Worm (Caenorhabditis elegans): ENCODE results near the gene taap-1.
A peak's percentile ranks its signal among the peaks of the same experiment; 100 is the strongest.

Gene taap-1

ce11 chrII:8442176-8442575 lies 41.5 kb downstream of the taap-1 start (continued):
- TF ChIP-seq efl-1 (GFP tag; optimal IDR thresholded peaks at IDR 0.05) (peak; percentile 40), Y79H2A.3 (GFP tag; conservative IDR thresholded peaks at IDR 0.05) (no peak), lsl-1 (GFP tag; optimal IDR thresholded peaks at IDR 0.05) (peak; percentile 67), xnd-1 (tag; optimal IDR thresholded peaks at IDR 0.05) (peak; percentile 5), egl-18 (GFP tag; IDR thresholded peaks at IDR 0.05) (no peak), attf-6 (GFP tag; IDR thresholded peaks at IDR 0.05) (no peak), madf-6 (GFP tag; IDR thresholded peaks at IDR 0.05) (peak; percentile 70; the same call in 1 of the 2 replicates), Y53G8AR.9 (GFP tag; conservative IDR thresholded peaks at IDR 0.05) (no peak)

ce11 chrII:8441519-8441918 lies 42.2 kb downstream of the taap-1 start:
- TF ChIP-seq let-526 (GFP tag; IDR thresholded peaks at IDR 0.05) (0 out of 2 replicates have a peak, but pooled peaks have one; percentile 43), lsl-1 (GFP tag; optimal IDR thresholded peaks at IDR 0.05) (peak; percentile 44), lir-1 (GFP tag; conservative IDR thresholded peaks at IDR 0.05) (no peak), ceh-91 (GFP tag; IDR thresholded peaks at IDR 0.05) (no peak), nfyb-1 (GFP tag; IDR thresholded peaks at IDR 0.05) (peak; percentile 61), unc-62 (GFP tag; optimal IDR thresholded peaks at IDR 0.05) (no peak), T26A5.8 (tag; optimal IDR thresholded peaks at IDR 0.05) (peak; percentile 97), madf-3 (GFP tag; IDR thresholded peaks at IDR 0.05) (0 out of 2 replicates have a peak, but pooled peaks have one; percentile 74), B0261.1 (tag; optimal IDR thresholded peaks at IDR 0.05) (peak; percentile 75), aptf-2 (GFP tag; conservative IDR thresholded peaks at IDR 0.05) (no peak), D2030.7 (GFP tag; IDR thresholded peaks at IDR 0.05) (no peak), F23B12.7 (tag; optimal IDR thresholded peaks at IDR 0.05; ENCODE audit: insufficient read depth) (no peak), ztf-26 (tag; optimal IDR thresholded peaks at IDR 0.05) (no peak), rec-8 (tag; optimal IDR thresholded peaks at IDR 0.05) (peak; percentile 80 to 92), F37B4.10 (GFP tag; IDR thresholded peaks at IDR 0.05) (0 out of 2 replicates have a peak, but pooled peaks have one; percentile 75), ceh-27 (GFP tag; optimal IDR thresholded peaks at IDR 0.05) (peak; percentile 34), tlf-1 (GFP tag; optimal IDR thresholded peaks at IDR 0.05) (peak; percentile 41), F52B5.7 (tag; optimal IDR thresholded peaks at IDR 0.05) (peak; percentile 93), ztf-28 (GFP tag; IDR thresholded peaks at IDR 0.05) (0 out of 2 replicates have a peak, but pooled peaks have one; percentile 25), egl-44 (GFP tag; IDR thresholded peaks at IDR 0.05) (peak; percentile 84), lin-40 (tag; optimal IDR thresholded peaks at IDR 0.05) (no peak), madf-10 (tag; optimal IDR thresholded peaks at IDR 0.05) (peak; percentile 27), ama-1 (optimal IDR thresholded peaks at IDR 0.05) (no peak), ama-1 (GFP tag; optimal IDR thresholded peaks at IDR 0.05) (peak; percentile 87 to 91), lag-1 (GFP tag; IDR thresholded peaks at IDR 0.05) (no peak), ztf-3 (GFP tag; optimal IDR thresholded peaks at IDR 0.05) (peak; percentile 6), nhr-27 (tag; optimal IDR thresholded peaks at IDR 0.05) (peak; percentile 95), snpc-4 (GFP tag; optimal IDR thresholded peaks at IDR 0.05) (peak; percentile 59), snpc-4 (tag; optimal IDR thresholded peaks at IDR 0.05) (peak in 2 of 4 experiments; percentile 26 to 60), C17E4.6 (GFP tag; IDR thresholded peaks at IDR 0.05) (peak; percentile 50; the same call in 1 of the 2 replicates), sea-2 (GFP tag; IDR thresholded peaks at IDR 0.05) (0 out of 2 replicates have a peak, but pooled peaks have one; percentile 29), ztf-22 (GFP tag; optimal IDR thresholded peaks at IDR 0.05) (peak; percentile 45), sptf-2 (GFP tag; optimal IDR thresholded peaks at IDR 0.05) (no peak), K12H6.12 (tag; optimal IDR thresholded peaks at IDR 0.05) (no peak), attf-3 (GFP tag; conservative IDR thresholded peaks at IDR 0.05) (no peak), bed-1 (GFP tag; IDR thresholded peaks at IDR 0.05) (no peak), T07F8.4 (tag; optimal IDR thresholded peaks at IDR 0.05) (peak; percentile 68), dpff-1 (tag; optimal IDR thresholded peaks at IDR 0.05) (peak; percentile 87), ceh-79 (tag; optimal IDR thresholded peaks at IDR 0.05) (peak; percentile 87), madf-8 (GFP tag; conservative IDR thresholded peaks at IDR 0.05) (no peak; the same call in 1 of the 2 replicates), hmg-20 (GFP tag; IDR thresholded peaks at IDR 0.05) (0 out of 2 replicates have a peak, but pooled peaks have one; percentile 65)
